Fruit fly (Drosophila melanogaster) whole organism, embryonic: ENCODE measurements around the gene CG31174.

Experiments
- Aef1 ChIP-seq: fragments of 200-800 bp; sonication (Bioruptor generic); IDR thresholded peaks from 3 replicates; pipeline ENCODE4 v1.3.6; 2022; ENCODE audit warnings: missing biosample characterization, missing genetic modification characterization
- BEAF-32 ChIP-seq: fragments of 200-800 bp; sonication (Bioruptor generic); optimal IDR thresholded peaks from 3 replicates; lab custom pipeline; 2017; ENCODE audit warnings: missing biosample characterization, missing genetic modification characterization, mild to moderate bottlenecking, moderate library complexity, missing genetic modification reagents
- C15 ChIP-seq: fragments of 200-800 bp; sonication (Bioruptor generic); IDR thresholded peaks from 3 replicates; pipeline ENCODE4 v1.3.6; 2022; ENCODE audit warnings: missing biosample characterization, missing genetic modification characterization
- CG10959 ChIP-seq: fragments of 200-800 bp; sonication (Bioruptor generic); IDR thresholded peaks from 2 replicates; pipeline ENCODE4 v1.3.6; 2022; ENCODE audit warnings: missing biosample characterization, missing genetic modification characterization
- CG12236 ChIP-seq: fragments of 200-800 bp; sonication (Bioruptor generic); optimal IDR thresholded peaks from 2 replicates; lab custom pipeline; 2016; ENCODE audit warnings: missing biosample characterization, missing genetic modification characterization
- CG12942 ChIP-seq: fragments of 200-800 bp; sonication (Bioruptor generic); optimal IDR thresholded peaks from 3 replicates; lab custom pipeline; 2016; ENCODE audit warnings: missing biosample characterization, missing genetic modification characterization
- CG13424 ChIP-seq: fragments of 200-800 bp; sonication (Bioruptor generic); optimal IDR thresholded peaks from 2 replicates; lab custom pipeline; 2019; ENCODE audit warnings: missing biosample characterization, mild to moderate bottlenecking, missing genetic modification characterization, moderate library complexity
- CG14014 ChIP-seq: fragments of 200-800 bp; sonication (Bioruptor generic); IDR thresholded peaks from 2 replicates; pipeline ENCODE4 v1.3.6; 2022; ENCODE audit warnings: missing biosample characterization, missing genetic modification characterization
- CG15514 ChIP-seq: fragments of 200-800 bp; sonication (Bioruptor generic); optimal IDR thresholded peaks from 3 replicates; lab custom pipeline; 2017; ENCODE audit warnings: missing biosample characterization, missing genetic modification characterization, mild to moderate bottlenecking, moderate library complexity, missing genetic modification reagents
- CG17359 ChIP-seq: fragments of 200-800 bp; sonication (Bioruptor generic); optimal IDR thresholded peaks from 3 replicates; lab custom pipeline; 2018; ENCODE audit warnings: missing biosample characterization, mild to moderate bottlenecking, missing genetic modification characterization, moderate library complexity
- CG17568 ChIP-seq: fragments of 200-800 bp; sonication (Bioruptor generic); optimal IDR thresholded peaks from 2 replicates; lab custom pipeline; 2018; ENCODE audit warnings: missing biosample characterization, mild to moderate bottlenecking, missing genetic modification characterization, moderate library complexity
- CG17829 ChIP-seq: fragments of 200-800 bp; optimal IDR thresholded peaks from 2 replicates; lab custom pipeline; 2019; ENCODE audit warnings: missing biosample characterization, mild to moderate bottlenecking, missing genetic modification characterization, moderate library complexity
- CG2712 ChIP-seq: fragments of 200-800 bp; optimal IDR thresholded peaks from 3 replicates; lab custom pipeline; 2019; ENCODE audit warnings: missing biosample characterization, mild to moderate bottlenecking, missing genetic modification characterization, moderate library complexity
- CG32532 ChIP-seq: fragments of 200-800 bp; sonication (Bioruptor generic); IDR thresholded peaks from 2 replicates; pipeline ENCODE4 v1.3.6; 2022; ENCODE audit warnings: missing biosample characterization, missing genetic modification characterization
- CG34376 ChIP-seq: fragments of 200-800 bp; sonication (Bioruptor generic); optimal IDR thresholded peaks from 2 replicates; lab custom pipeline; 2018; ENCODE audit warnings: missing biosample characterization, mild to moderate bottlenecking, missing genetic modification characterization
- CG4360 ChIP-seq: fragments of 200-800 bp; sonication (Bioruptor generic); IDR thresholded peaks from 2 replicates; pipeline ENCODE4 v1.3.6; 2022; ENCODE audit warnings: missing biosample characterization, missing genetic modification characterization
- CG4730 ChIP-seq: fragments of 200-800 bp; sonication (Bioruptor generic); IDR thresholded peaks from 2 replicates; pipeline ENCODE4 v1.3.6; 2022; ENCODE audit warnings: missing biosample characterization, missing genetic modification characterization
- CG7839 ChIP-seq: fragments of 200-800 bp; sonication (Bioruptor generic); optimal IDR thresholded peaks from 3 replicates; lab custom pipeline; 2018; ENCODE audit warnings: missing biosample characterization, mild to moderate bottlenecking, missing genetic modification characterization, moderate library complexity
- CG8359 ChIP-seq: fragments of 200-800 bp; sonication (Bioruptor generic); optimal IDR thresholded peaks from 2 replicates; lab custom pipeline; 2017; ENCODE audit warnings: missing biosample characterization, mild to moderate bottlenecking, missing genetic modification characterization, borderline replicate concordance
- CG9215 ChIP-seq: fragments of 200-800 bp; sonication (Bioruptor generic); IDR thresholded peaks from 2 replicates; pipeline ENCODE4 v1.3.6; 2022; ENCODE audit warnings: missing biosample characterization, missing genetic modification characterization
- CG9609 ChIP-seq: fragments of 200-800 bp; sonication (Bioruptor generic); optimal IDR thresholded peaks from 3 replicates; lab custom pipeline; 2016; ENCODE audit warnings: missing biosample characterization, missing genetic modification characterization
- Dip3 ChIP-seq: fragments of 200-800 bp; sonication (Bioruptor generic); optimal IDR thresholded peaks from 3 replicates; lab custom pipeline; 2016; ENCODE audit warnings: missing biosample characterization, missing genetic modification characterization
- GATAe ChIP-seq: fragments of 200-800 bp; sonication (Bioruptor generic); conservative IDR thresholded peaks from 2 replicates; pipeline ENCODE4 v1.3.6; 2022; ENCODE audit warnings: missing biosample characterization, missing genetic modification characterization
- Hr39 ChIP-seq: fragments of >200 bp; optimal IDR thresholded peaks from 2 replicates; lab custom pipeline; 2017
- MBD-R2 ChIP-seq: fragments of 200-800 bp; sonication (Bioruptor generic); IDR thresholded peaks from 2 replicates; pipeline ENCODE4 v1.3.6; 2022; ENCODE audit warnings: missing biosample characterization, missing genetic modification characterization
- NC2β ChIP-seq: fragments of 200-800 bp; sonication (Bioruptor generic); optimal IDR thresholded peaks from 2 replicates; lab custom pipeline; 2016; ENCODE audit warnings: missing biosample characterization, missing genetic modification characterization
- Nf-YA ChIP-seq: fragments of 200-800 bp; sonication (Bioruptor generic); IDR thresholded peaks from 2 replicates; pipeline ENCODE4 v1.3.6; 2022; ENCODE audit warnings: missing biosample characterization, missing genetic modification characterization
- Spps ChIP-seq: fragments of 200-800 bp; sonication (Bioruptor generic); optimal IDR thresholded peaks from 2 replicates; lab custom pipeline; 2018; ENCODE audit warnings: missing biosample characterization, mild to moderate bottlenecking, missing genetic modification characterization
- Sry-δ ChIP-seq: fragments of 200-800 bp; sonication (Bioruptor generic); optimal IDR thresholded peaks from 2 replicates; lab custom pipeline; 2016; ENCODE audit warnings: missing biosample characterization, missing genetic modification characterization
- TFAM ChIP-seq: fragments of 200-800 bp; sonication (Bioruptor generic); optimal IDR thresholded peaks from 2 replicates; lab custom pipeline; 2017; ENCODE audit warnings: missing biosample characterization, missing genetic modification characterization, inconsistent platforms
- Usf ChIP-seq: fragments of 200-800 bp; sonication (Bioruptor generic); optimal IDR thresholded peaks from 2 replicates; lab custom pipeline; 2017; ENCODE audit warnings: missing genotype, missing biosample characterization, missing genetic modification characterization
- Xrp1 ChIP-seq: fragments of 200-800 bp; sonication (Bioruptor generic); IDR thresholded peaks from 2 replicates; pipeline ENCODE4 v1.3.6; 2022; ENCODE audit warnings: missing biosample characterization, missing genetic modification characterization
- YL-1 ChIP-seq: fragments of 200-800 bp; sonication (Bioruptor generic); optimal IDR thresholded peaks from 3 replicates; lab custom pipeline; 2017; ENCODE audit warnings: missing biosample characterization, mild to moderate bottlenecking, missing genetic modification characterization
- bowl ChIP-seq: fragments of 200-800 bp; sonication (Bioruptor generic); IDR thresholded peaks from 2 replicates; pipeline ENCODE4 v1.3.6; 2022; ENCODE audit warnings: missing biosample characterization, missing genetic modification characterization
- dimm ChIP-seq: fragments of 200-800 bp; sonication (Bioruptor generic); IDR thresholded peaks from 2 replicates; pipeline ENCODE4 v1.3.6; 2022; ENCODE audit warnings: missing biosample characterization, missing genetic modification characterization
- dm ChIP-seq: fragments of 200-800 bp; sonication (Bioruptor generic); optimal IDR thresholded peaks from 3 replicates; lab custom pipeline; 2016; ENCODE audit warnings: missing biosample characterization, missing genetic modification characterization
- fu2 ChIP-seq: fragments of 200-800 bp; sonication (Bioruptor generic); optimal IDR thresholded peaks from 2 replicates; lab custom pipeline; 2016; ENCODE audit warnings: missing biosample characterization, missing genetic modification characterization
- gce ChIP-seq: fragments of 200-800 bp; sonication (Bioruptor generic); IDR thresholded peaks from 3 replicates; pipeline ENCODE4 v1.3.6; 2022; ENCODE audit warnings: missing biosample characterization, missing genetic modification characterization
- gcm ChIP-seq: fragments of 200-800 bp; sonication (Bioruptor generic); optimal IDR thresholded peaks from 2 replicates; lab custom pipeline; 2019; ENCODE audit warnings: missing biosample characterization, mild to moderate bottlenecking, missing genetic modification characterization, moderate library complexity
- gem ChIP-seq: fragments of 200-800 bp; sonication (Bioruptor generic); optimal IDR thresholded peaks from 2 replicates; lab custom pipeline; 2019; ENCODE audit warnings: missing biosample characterization, mild to moderate bottlenecking, missing genetic modification characterization, moderate library complexity
- gro ChIP-seq: fragments of 200-800 bp; sonication (Bioruptor generic); optimal IDR thresholded peaks from 2 replicates; lab custom pipeline; 2016; ENCODE audit warnings: missing biosample characterization, missing genetic modification characterization
- ind ChIP-seq: fragments of 200-800 bp; sonication (Bioruptor generic); optimal IDR thresholded peaks from 3 replicates; lab custom pipeline; 2016; ENCODE audit warnings: missing biosample characterization, missing genetic modification characterization
- inv ChIP-seq: fragments of 200-800 bp; sonication (Bioruptor generic); IDR thresholded peaks from 2 replicates; pipeline ENCODE4 v1.3.6; 2022; ENCODE audit warnings: missing biosample characterization, missing genetic modification characterization; ENCODE audit not compliant: partially characterized antibody
- jigr1 ChIP-seq: fragments of 200-800 bp; sonication (Bioruptor generic); IDR thresholded peaks from 3 replicates; pipeline ENCODE4 v1.3.6; 2022; ENCODE audit warnings: missing biosample characterization, missing genetic modification characterization
- lbe ChIP-seq: fragments of 200-800 bp; sonication (Bioruptor generic); optimal IDR thresholded peaks from 2 replicates; lab custom pipeline; 2016; ENCODE audit warnings: missing biosample characterization, mild to moderate bottlenecking, missing genetic modification characterization
- mirr ChIP-seq: fragments of 200-800 bp; sonication (Bioruptor generic); optimal IDR thresholded peaks from 3 replicates; lab custom pipeline; 2018; ENCODE audit warnings: missing biosample characterization, mild to moderate bottlenecking, missing genetic modification characterization
- ranshi ChIP-seq: fragments of 200-800 bp; sonication (Bioruptor generic); IDR thresholded peaks from 2 replicates; pipeline ENCODE4 v1.3.6; 2022; ENCODE audit warnings: missing biosample characterization, missing genetic modification characterization
- tll ChIP-seq, 2 experiments: fragments of 200-800 bp in 1 of 2; fragments of >200 bp in 1 of 2; sonication (Bioruptor generic) in 1 of 2; optimal IDR thresholded peaks; 2 replicates each; lab custom pipeline; 2017 to 2019; ENCODE audit warnings: missing biosample characterization in 2 of 2, missing genetic modification characterization in 2 of 2, mild to moderate bottlenecking in 1 of 2, moderate library complexity in 1 of 2
- ttk ChIP-seq: fragments of 200-800 bp; sonication (Bioruptor generic); IDR thresholded peaks from 2 replicates; pipeline ENCODE4 v2.1.2; 2022; ENCODE audit warnings: missing biosample characterization, missing genetic modification characterization
- vnd ChIP-seq: fragments of 200-800 bp; sonication (Bioruptor generic); IDR thresholded peaks from 3 replicates; pipeline ENCODE4 v1.3.6; 2022; ENCODE audit warnings: missing biosample characterization, missing genetic modification characterization; ENCODE audit not compliant: partially characterized antibody
- vvl ChIP-seq: fragments of 200-800 bp; sonication (Bioruptor generic); IDR thresholded peaks from 2 replicates; pipeline ENCODE4 v1.3.6; 2022; ENCODE audit warnings: missing biosample characterization, missing genetic modification characterization
- wor ChIP-seq: fragments of 200-800 bp; sonication (Bioruptor generic); IDR thresholded peaks from 2 replicates; pipeline ENCODE4 v1.3.6; 2022; ENCODE audit warnings: missing biosample characterization, missing genetic modification characterization

The CG31174 gene

dm6 chr3R:21859509-21859908 lies 9.8 kb downstream of the CG31174 start (continued):
- no peak for TF ChIP-seq YL-1 (GFP tag; lab: Kevin White, UChicago)
- TF ChIP-seq ranshi, result no peak
- no peak for TF ChIP-seq Hr39 (lab: Kevin White, UChicago)
- peak; percentile 43 for TF ChIP-seq CG13424 (tag; lab: Kevin White, UChicago)
- TF ChIP-seq CG15514 (GFP tag; lab: Kevin White, UChicago), result no peak
- no peak for TF ChIP-seq CG17568 (GFP tag; lab: Kevin White, UChicago)
- TF ChIP-seq MBD-R2, result no peak
- TF ChIP-seq CG4360 (GFP tag; lab: Robert Waterston, UW), result no peak
- TF ChIP-seq ind (GFP tag; lab: Kevin White, UChicago), result peak; percentile 1
- peak; percentile 76 for TF ChIP-seq Xrp1 (GFP tag; lab: Robert Waterston, UW)
- no peak for TF ChIP-seq dm (GFP tag; lab: Kevin White, UChicago)
- peak; percentile 44 for TF ChIP-seq CG17359 (tag; lab: Kevin White, UChicago)
- no peak for TF ChIP-seq Sry-δ (GFP tag; lab: Kevin White, UChicago)
- TF ChIP-seq Usf (GFP tag; lab: Kevin White, UChicago), result no peak
- peak; percentile 47 for TF ChIP-seq NC2β (GFP tag; lab: Kevin White, UChicago)
- TF ChIP-seq mirr, result no peak
- TF ChIP-seq CG12942 (GFP tag; lab: Kevin White, UChicago), result peak; percentile 23
- TF ChIP-seq CG34376 (GFP tag; lab: Kevin White, UChicago), result no peak
- no peak for TF ChIP-seq CG14014 (GFP tag; lab: Robert Waterston, UW)
- TF ChIP-seq CG9609, result peak; percentile 23
- peak; percentile 44; the same call in 1 of the 2 replicates for TF ChIP-seq vvl (GFP tag; lab: Robert Waterston, UW)
- TF ChIP-seq ttk (GFP tag; lab: Robert Waterston, UW), result no peak
- TF ChIP-seq fu2 (GFP tag; lab: Kevin White, UChicago), result no peak
- no peak for TF ChIP-seq bowl
- TF ChIP-seq TFAM (GFP tag; lab: Kevin White, UChicago), result no peak
- TF ChIP-seq CG8359 (GFP tag; lab: Kevin White, UChicago), result peak; percentile 21
- peak; percentile 68 for TF ChIP-seq gcm
- no peak for TF ChIP-seq jigr1
- no peak for TF ChIP-seq BEAF-32 (GFP tag; lab: Kevin White, UChicago)
- no peak for TF ChIP-seq gro (GFP tag; lab: Kevin White, UChicago)
- TF ChIP-seq CG7839 (tag; lab: Kevin White, UChicago), result peak; percentile 62
- TF ChIP-seq Nf-YA (GFP tag; lab: Robert Waterston, UW), result no peak
- peak; percentile 47 for TF ChIP-seq CG12236
- no peak for TF ChIP-seq tll (GFP tag; optimal IDR thresholded peaks at IDR 0.05; lab: Kevin White, UChicago)
- TF ChIP-seq CG9215 (GFP tag; lab: Robert Waterston, UW), result no peak
- TF ChIP-seq GATAe, result no peak
- no peak for TF ChIP-seq vnd (GFP tag; lab: Robert Waterston, UW)
- TF ChIP-seq CG10959 (GFP tag; lab: Robert Waterston, UW), result peak; percentile 36
- TF ChIP-seq wor (GFP tag; lab: Robert Waterston, UW), result peak; percentile 32
- TF ChIP-seq CG2712 (tag; lab: Kevin White, UChicago), result peak; percentile 80
- peak; percentile 87 for TF ChIP-seq lbe
- no peak for TF ChIP-seq Aef1 (GFP tag; lab: Robert Waterston, UW)
- TF ChIP-seq CG17829 (tag; lab: Kevin White, UChicago), result peak; percentile 79
- TF ChIP-seq CG32532 (GFP tag; lab: Robert Waterston, UW), result no peak
- TF ChIP-seq CG4730 (GFP tag; lab: Robert Waterston, UW), result no peak
- TF ChIP-seq gem (tag; lab: Kevin White, UChicago), result peak; percentile 77
- peak; percentile 37 for TF ChIP-seq Spps (tag; lab: Kevin White, UChicago)
- no peak for TF ChIP-seq C15 (GFP tag; lab: Robert Waterston, UW)
- 0 out of 3 replicates have a peak, but pooled peaks have one; percentile 37 for TF ChIP-seq gce (GFP tag; lab: Robert Waterston, UW)
- TF ChIP-seq inv (GFP tag; lab: Robert Waterston, UW), result no peak
- no peak for TF ChIP-seq dimm (GFP tag; lab: Robert Waterston, UW)
- TF ChIP-seq Dip3 (GFP tag; lab: Kevin White, UChicago), result no peak
